Fruit fly (Drosophila melanogaster) whole organism, embryonic: Measurements from ENCODE around the gene Alg7.

Source experiments
- CG10366 ChIP-seq: fragments of 200-800 bp; sonication (Bioruptor generic); IDR thresholded peaks from 2 replicates; pipeline ENCODE4 v1.3.6; 2022; ENCODE audit warnings: missing biosample characterization, missing genetic modification characterization
- CG11560 ChIP-seq: fragments of 200-800 bp; sonication (Bioruptor generic); IDR thresholded peaks from 3 replicates; pipeline ENCODE4 v1.3.6; 2022; ENCODE audit warnings: missing biosample characterization, missing genetic modification characterization
- CG12744 ChIP-seq: fragments of 200-800 bp; sonication (Bioruptor generic); optimal IDR thresholded peaks from 2 replicates; lab custom pipeline; 2016; ENCODE audit warnings: missing biosample characterization, missing genetic modification characterization
- CG13894 ChIP-seq: fragments of 200-800 bp; sonication (Bioruptor generic); optimal IDR thresholded peaks from 3 replicates; lab custom pipeline; 2018; ENCODE audit warnings: missing biosample characterization, mild to moderate bottlenecking, missing genetic modification characterization, moderate library complexity
- CG15514 ChIP-seq: fragments of 200-800 bp; sonication (Bioruptor generic); optimal IDR thresholded peaks from 3 replicates; lab custom pipeline; 2017; ENCODE audit warnings: missing biosample characterization, missing genetic modification characterization, mild to moderate bottlenecking, moderate library complexity, missing genetic modification reagents
- CG16815 ChIP-seq: fragments of 200-800 bp; sonication (Bioruptor generic); optimal IDR thresholded peaks from 3 replicates; lab custom pipeline; 2017; ENCODE audit warnings: missing biosample characterization, mild to moderate bottlenecking, missing genetic modification characterization
- CG16863 ChIP-seq: fragments of 200-800 bp; sonication (Bioruptor generic); optimal IDR thresholded peaks from 3 replicates; lab custom pipeline; 2016; ENCODE audit warnings: missing biosample characterization, missing genetic modification characterization
- CG18476 ChIP-seq: fragments of 200-800 bp; sonication (Bioruptor generic); optimal IDR thresholded peaks from 2 replicates; lab custom pipeline; 2016; ENCODE audit warnings: missing biosample characterization, mild to moderate bottlenecking, missing genetic modification characterization
- CG3163 ChIP-seq: fragments of 200-800 bp; sonication (Bioruptor generic); optimal IDR thresholded peaks from 3 replicates; lab custom pipeline; 2016; ENCODE audit warnings: missing biosample characterization, missing genetic modification characterization
- CG4424 ChIP-seq: fragments of 200-800 bp; sonication (Bioruptor generic); optimal IDR thresholded peaks from 3 replicates; lab custom pipeline; 2016; ENCODE audit warnings: missing biosample characterization, missing genetic modification characterization
- CG5953 ChIP-seq: fragments of 200-800 bp; sonication (Bioruptor generic); IDR thresholded peaks from 2 replicates; pipeline ENCODE4 v1.3.6; 2022; ENCODE audit warnings: missing biosample characterization, missing genetic modification characterization
- CG6254 ChIP-seq: fragments of 200-800 bp; sonication (Bioruptor generic); optimal IDR thresholded peaks from 3 replicates; lab custom pipeline; 2017; ENCODE audit warnings: mild to moderate bottlenecking, missing biosample characterization, missing genetic modification reagents, missing genetic modification characterization
- CG6272 ChIP-seq: fragments of 200-800 bp; sonication (Bioruptor generic); IDR thresholded peaks from 2 replicates; pipeline ENCODE4 v1.3.6; 2022; ENCODE audit warnings: missing biosample characterization, missing genetic modification characterization
- CG7963 ChIP-seq: fragments of 200-800 bp; sonication (Bioruptor generic); IDR thresholded peaks from 3 replicates; pipeline ENCODE4 v1.3.6; 2022; ENCODE audit warnings: missing biosample characterization, missing genetic modification characterization; ENCODE audit not compliant: partially characterized antibody
- Dad ChIP-seq: fragments of 200-800 bp; sonication (Bioruptor generic); optimal IDR thresholded peaks from 3 replicates; lab custom pipeline; 2016; ENCODE audit warnings: missing biosample characterization, missing genetic modification characterization
- Dip2 ChIP-seq: fragments of 200-800 bp; sonication (Bioruptor generic); IDR thresholded peaks from 2 replicates; pipeline ENCODE4 v1.3.6; 2022; ENCODE audit warnings: missing biosample characterization, missing genetic modification characterization
- Dip3 ChIP-seq: fragments of 200-800 bp; sonication (Bioruptor generic); optimal IDR thresholded peaks from 3 replicates; lab custom pipeline; 2016; ENCODE audit warnings: missing biosample characterization, missing genetic modification characterization
- Fer3 ChIP-seq: fragments of 200-800 bp; sonication (Bioruptor generic); optimal IDR thresholded peaks from 2 replicates; lab custom pipeline; 2018; ENCODE audit warnings: missing biosample characterization, mild to moderate bottlenecking, missing genetic modification characterization, moderate library complexity
- GATAe ChIP-seq: fragments of 200-800 bp; sonication (Bioruptor generic); conservative IDR thresholded peaks from 2 replicates; pipeline ENCODE4 v1.3.6; 2022; ENCODE audit warnings: missing biosample characterization, missing genetic modification characterization
- H2.0 ChIP-seq: fragments of 200-800 bp; sonication (Bioruptor generic); IDR thresholded peaks from 2 replicates; pipeline ENCODE4 v1.3.6; 2022; ENCODE audit warnings: missing biosample characterization, missing genetic modification characterization
- Hr3 ChIP-seq: fragments of 200-800 bp; sonication (Bioruptor generic); optimal IDR thresholded peaks from 3 replicates; lab custom pipeline; 2016; ENCODE audit warnings: missing biosample characterization, missing genetic modification characterization
- Hsf ChIP-seq: fragments of 200-800 bp; sonication (Bioruptor generic); optimal IDR thresholded peaks from 3 replicates; lab custom pipeline; 2016; ENCODE audit warnings: missing biosample characterization, missing genetic modification characterization
- Lim3 ChIP-seq: fragments of 200-800 bp; sonication (Bioruptor generic); IDR thresholded peaks from 2 replicates; pipeline ENCODE4 v1.3.6; 2022; ENCODE audit warnings: missing biosample characterization, missing genetic modification characterization
- Med ChIP-seq: fragments of 200-800 bp; sonication (Bioruptor generic); peaks from one replicate; lab custom pipeline; 2016; ENCODE audit warnings: missing biosample characterization, missing genetic modification characterization, mild to moderate bottlenecking, inconsistent platforms, moderate library complexity
- Mes4 ChIP-seq: fragments of 200-800 bp; sonication (Bioruptor generic); optimal IDR thresholded peaks from 2 replicates; lab custom pipeline; 2016; ENCODE audit warnings: missing biosample characterization, missing genetic modification characterization
- NC2α ChIP-seq: fragments of 200-800 bp; sonication (Bioruptor generic); optimal IDR thresholded peaks from 2 replicates; lab custom pipeline; 2016; ENCODE audit warnings: missing biosample characterization, missing genetic modification characterization
- Pdp1 ChIP-seq, 2 experiments: fragments of 200-800 bp; sonication (Bioruptor generic); optimal IDR thresholded peaks; 3 replicates each; lab custom pipeline; 2016; ENCODE audit warnings: missing biosample characterization in 2 of 2, missing genetic modification characterization in 2 of 2, mild to moderate bottlenecking in 1 of 2, moderate library complexity in 1 of 2
- Taf1 ChIP-seq: fragments of 200-800 bp; sonication (Bioruptor generic); IDR thresholded peaks from 2 replicates; pipeline ENCODE4 v1.3.6; 2022; ENCODE audit warnings: missing biosample characterization, missing genetic modification characterization
- Xrp1 ChIP-seq: fragments of 200-800 bp; sonication (Bioruptor generic); IDR thresholded peaks from 2 replicates; pipeline ENCODE4 v1.3.6; 2022; ENCODE audit warnings: missing biosample characterization, missing genetic modification characterization
- ab ChIP-seq: fragments of 200-800 bp; sonication (Bioruptor generic); optimal IDR thresholded peaks from 2 replicates; lab custom pipeline; 2016; ENCODE audit warnings: missing biosample characterization, missing genetic modification characterization
- abd-A ChIP-seq: fragments of 200-800 bp; sonication (Bioruptor generic); optimal IDR thresholded peaks from 3 replicates; lab custom pipeline; 2019; ENCODE audit warnings: missing biosample characterization, mild to moderate bottlenecking, missing genetic modification characterization, moderate library complexity
- ash1 ChIP-seq: fragments of 200-800 bp; sonication (Bioruptor generic); optimal IDR thresholded peaks from 2 replicates; lab custom pipeline; 2018; ENCODE audit warnings: missing biosample characterization, mild to moderate bottlenecking, missing genetic modification characterization
- hbn ChIP-seq: fragments of 200-800 bp; sonication (Bioruptor generic); IDR thresholded peaks from 2 replicates; pipeline ENCODE4 v1.3.6; 2022; ENCODE audit warnings: missing biosample characterization, missing genetic modification characterization; ENCODE audit not compliant: partially characterized antibody
- jumu ChIP-seq: fragments of 200-800 bp; sonication (Bioruptor generic); optimal IDR thresholded peaks from 3 replicates; lab custom pipeline; 2016; ENCODE audit warnings: missing biosample characterization, missing genetic modification characterization
- otp ChIP-seq: fragments of 200-800 bp; sonication (Bioruptor generic); IDR thresholded peaks from 3 replicates; pipeline ENCODE4, ENCODE4 v1.3.6; 2022; ENCODE audit warnings: missing biosample characterization, missing genetic modification characterization
- pita ChIP-seq: fragments of 200-800 bp; sonication (Bioruptor generic); optimal IDR thresholded peaks from 2 replicates; lab custom pipeline; 2017; ENCODE audit warnings: missing biosample characterization, mild to moderate bottlenecking, missing genetic modification characterization
- pros ChIP-seq: fragments of 200-800 bp; sonication (Bioruptor generic); optimal IDR thresholded peaks from 3 replicates; lab custom pipeline; 2019; ENCODE audit warnings: missing biosample characterization, mild to moderate bottlenecking, missing genetic modification characterization, moderate library complexity
- sens ChIP-seq: fragments of 200-800 bp; sonication (Bioruptor generic); peaks from one replicate; lab custom pipeline; 2016; ENCODE audit warnings: missing biosample characterization, missing genetic modification characterization
- sima ChIP-seq: fragments of 200-800 bp; sonication (Bioruptor generic); optimal IDR thresholded peaks from 2 replicates; lab custom pipeline; 2016; ENCODE audit warnings: missing biosample characterization, missing genetic modification characterization
- so ChIP-seq: fragments of 200-800 bp; sonication (Bioruptor generic); IDR thresholded peaks from 3 replicates; pipeline ENCODE4 v1.3.6; 2022; ENCODE audit warnings: missing biosample characterization, missing genetic modification characterization
- sug ChIP-seq: fragments of 200-800 bp; optimal IDR thresholded peaks from 2 replicates; lab custom pipeline; 2019; ENCODE audit warnings: missing biosample characterization, mild to moderate bottlenecking, missing genetic modification characterization, moderate library complexity
- tap ChIP-seq: fragments of 200-800 bp; optimal IDR thresholded peaks from 3 replicates; lab custom pipeline; 2019; ENCODE audit warnings: missing biosample characterization, mild to moderate bottlenecking, missing genetic modification characterization, moderate library complexity
- tgo ChIP-seq: fragments of 200-800 bp; sonication (Bioruptor generic); IDR thresholded peaks from 3 replicates; pipeline ENCODE4 v1.3.6; 2022; ENCODE audit warnings: missing biosample characterization, missing genetic modification characterization
- trem ChIP-seq: fragments of 200-800 bp; optimal IDR thresholded peaks from 3 replicates; lab custom pipeline; 2019; ENCODE audit warnings: missing biosample characterization, mild to moderate bottlenecking, missing genetic modification characterization, moderate library complexity
- unpg ChIP-seq: fragments of 200-800 bp; sonication (Bioruptor generic); optimal IDR thresholded peaks from 3 replicates; lab custom pipeline; 2018; ENCODE audit warnings: missing biosample characterization, mild to moderate bottlenecking, missing genetic modification characterization, moderate library complexity
- zf30C ChIP-seq: fragments of 200-800 bp; sonication (Bioruptor generic); optimal IDR thresholded peaks from 3 replicates; lab custom pipeline; 2018; ENCODE audit warnings: missing biosample characterization, mild to moderate bottlenecking, missing genetic modification characterization

Alg7 gene

DNA sequence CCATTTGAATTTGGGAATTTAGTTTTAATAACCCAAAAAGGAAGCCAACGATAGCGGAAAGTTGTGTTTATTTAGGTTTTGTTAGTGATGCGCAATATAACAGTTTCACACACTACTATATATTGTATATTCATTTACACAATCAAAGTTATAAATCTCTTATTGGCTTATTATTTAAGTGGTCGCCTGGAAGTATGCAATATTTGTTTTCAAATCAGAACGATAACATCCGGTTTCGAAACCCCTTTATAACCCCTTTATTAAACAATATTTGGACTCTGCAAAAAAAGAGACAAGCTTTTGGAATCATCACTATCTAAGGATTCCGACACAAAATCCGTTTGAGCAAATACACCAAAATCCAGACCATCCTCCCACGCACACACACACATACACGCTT is 21.1 kb upstream of the Alg7 start (continued):
- peak; percentile 39 for TF ChIP-seq Fer3 (tag; lab: Kevin White, UChicago)
- TF ChIP-seq Med (GFP tag; lab: Kevin White, UChicago): peak; percentile 87
- TF ChIP-seq Xrp1: no peak
- TF ChIP-seq, all 482 proteins: peak for 38

- TF ChIP-seq CG12744: no peak
- no peak for TF ChIP-seq ab (GFP tag; lab: Kevin White, UChicago)
- no peak for TF ChIP-seq CG5953 (GFP tag; lab: Robert Waterston, UW)
- no peak for TF ChIP-seq GATAe (GFP tag; lab: Robert Waterston, UW)
- TF ChIP-seq jumu (GFP tag; lab: Kevin White, UChicago): no peak
- no peak for TF ChIP-seq CG7963
- no peak for TF ChIP-seq sima (GFP tag; lab: Kevin White, UChicago)
- no peak for TF ChIP-seq CG18476
- no peak for TF ChIP-seq CG11560
Measured at dm6 chr2L:13158510-13158909, 20.5 kb upstream of the Alg7 start, which contains the start of gene Pk34A. TSS of gene Pk34A (plus strand) at chr2L:13158810.

dm6 chr2L:13160227-13160626 is 18.8 kb upstream of the Alg7 start, which contains the start of gene kmg:
TSS of gene kmg (plus strand) at chr2L:13160527.
- peak; percentile 46 for TF ChIP-seq CG15514 (GFP tag; lab: Kevin White, UChicago)
- TF ChIP-seq trem (tag; lab: Kevin White, UChicago): no peak

- TF ChIP-seq so (peak; percentile 70; the same call in 1 of the 3 replicates), ash1 (GFP tag; lab: Kevin White, UChicago) (no peak), Dip3 (GFP tag; lab: Kevin White, UChicago) (peak; percentile 43), pros (GFP tag; lab: Kevin White, UChicago) (no peak), CG10366 (GFP tag; lab: Robert Waterston, UW) (peak; percentile 61), unpg (peak; percentile 82), CG6272 (GFP tag; lab: Robert Waterston, UW) (peak; percentile 63), Dip2 (GFP tag; lab: Robert Waterston, UW) (no peak), pita (GFP tag; lab: Kevin White, UChicago) (no peak), CG3163 (GFP tag; lab: Kevin White, UChicago) (no peak), CG13894 (tag; lab: Kevin White, UChicago) (peak; percentile 73), CG4424 (peak; percentile 90), sens (peak; percentile 91), otp (GFP tag; lab: Robert Waterston, UW) (no peak), sug (tag; lab: Kevin White, UChicago) (peak; percentile 89), CG6254 (GFP tag; lab: Kevin White, UChicago) (peak; percentile 43), Dad (no peak), tap (tag; lab: Kevin White, UChicago) (peak; percentile 62), Pdp1 (GFP tag; optimal IDR thresholded peaks at IDR 0.05; lab: Kevin White, UChicago) (peak; percentile 70 to 85), CG16815 (GFP tag; lab: Kevin White, UChicago) (peak; percentile 91), tgo (GFP tag; lab: Robert Waterston, UW) (peak; percentile 84), hbn (no peak), Lim3 (GFP tag; lab: Robert Waterston, UW) (no peak), Hr3 (GFP tag; lab: Kevin White, UChicago) (peak; percentile 92), Hsf (GFP tag; lab: Kevin White, UChicago) (peak; percentile 85), Mes4 (GFP tag; lab: Kevin White, UChicago) (no peak), zf30C (no peak), CG16863 (peak; percentile 57), abd-A (tag; lab: Kevin White, UChicago) (no peak), NC2α (GFP tag; lab: Kevin White, UChicago) (no peak), Taf1 (GFP tag; lab: Robert Waterston, UW) (peak; percentile 32; the same call in 1 of the 2 replicates), H2.0 (GFP tag; lab: Robert Waterston, UW) (peak; percentile 68)
Measured at dm6 chr2L:13164994-13165801, 13.8 kb upstream of the Alg7 start, which contains the start of gene Sirt1. TSS of gene Sirt1 (plus strand) at chr2L:13165564.
